Worm (Caenorhabditis elegans) whole organism, L1 larva: ENCODE data around the gene tag-342.

Source experiments
- C16A3.4 ChIP-seq: fragments of 150-350 bp; optimal IDR thresholded peaks from 2 replicates; lab custom pipeline; 2014; ENCODE audit warnings: missing biosample characterization, missing genetic modification characterization
- C34B4.2 ChIP-seq: sonication (generic microtip); optimal IDR thresholded peaks from 2 replicates; lab custom pipeline; 2017; ENCODE audit warnings: mild to moderate bottlenecking, missing genetic modification characterization, missing compliant biosample characterization
- aha-1 ChIP-seq: fragments of 150-350 bp; optimal IDR thresholded peaks from 2 replicates; lab custom pipeline; 2014; ENCODE audit warnings: missing biosample characterization, missing genetic modification characterization
- alr-1 ChIP-seq: fragments of 200-800 bp; sonication (Bioruptor generic); optimal IDR thresholded peaks from 2 replicates; lab custom pipeline; 2018; ENCODE audit warnings: borderline replicate concordance, mild to moderate bottlenecking, missing genetic modification characterization, missing compliant biosample characterization
- aly-2 ChIP-seq: fragments of 150-350 bp; optimal IDR thresholded peaks from 2 replicates; lab custom pipeline; 2014; ENCODE audit warnings: missing biosample characterization, missing genetic modification characterization
- ama-1 ChIP-seq: fragments of 150-350 bp; optimal IDR thresholded peaks from 2 replicates; lab custom pipeline; 2014
- ceh-63 ChIP-seq: fragments of 200-800 bp; sonication (Bioruptor generic); optimal IDR thresholded peaks from 2 replicates; lab custom pipeline; 2018; ENCODE audit warnings: mild to moderate bottlenecking, missing genetic modification characterization, missing compliant biosample characterization
- ceh-8 ChIP-seq: fragments of 200-800 bp; sonication (Bioruptor generic); optimal IDR thresholded peaks from 2 replicates; lab custom pipeline; 2018; ENCODE audit warnings: mild to moderate bottlenecking, missing genetic modification characterization, moderate library complexity, missing compliant biosample characterization
- ceh-88 ChIP-seq: fragments of 200-800 bp; sonication (Bioruptor generic); IDR thresholded peaks from 2 replicates; pipeline ENCODE4 v1.3.6; 2022; ENCODE audit warnings: missing genetic modification characterization, missing compliant biosample characterization
- ces-1 ChIP-seq: fragments of 150-350 bp; optimal IDR thresholded peaks from 2 replicates; lab custom pipeline; 2014; ENCODE audit warnings: missing biosample characterization, missing genetic modification reagents, missing genetic modification characterization
- dpl-1 ChIP-seq, 3 experiments: fragments of 150-350 bp in 2 of 3; sonication (generic microtip) in 1 of 3; optimal IDR thresholded peaks; 2 replicates each; lab custom pipeline; 2014 to 2017; ENCODE audit warnings: missing biosample characterization in 3 of 3, missing genetic modification characterization in 3 of 3, missing genetic modification reagents in 3 of 3
- dsc-1 ChIP-seq: sonication (generic microtip); optimal IDR thresholded peaks from 2 replicates; lab custom pipeline; 2016; ENCODE audit warnings: mild to moderate bottlenecking, missing genetic modification characterization, missing compliant biosample characterization
- egl-27 ChIP-seq, 2 experiments: fragments of 150-350 bp in 1 of 2; sonication (generic microtip); optimal IDR thresholded peaks; 3 replicates each; lab custom pipeline; 2017 to 2018; ENCODE audit warnings: missing biosample characterization in 2 of 2, missing genetic modification characterization in 2 of 2, missing genetic modification reagents in 2 of 2
- fkh-8 ChIP-seq: sonication (generic microtip); optimal IDR thresholded peaks from 2 replicates; lab custom pipeline; 2016; ENCODE audit warnings: mild to moderate bottlenecking, missing genetic modification characterization, missing compliant biosample characterization
- fos-1 ChIP-seq: fragments of 150-350 bp; optimal IDR thresholded peaks from 2 replicates; lab custom pipeline; 2014; ENCODE audit warnings: missing biosample characterization, missing genetic modification characterization
- grh-1 ChIP-seq: fragments of 200-800 bp; sonication (Bioruptor generic); IDR thresholded peaks from 2 replicates; pipeline ENCODE4 v1.3.6; 2022; ENCODE audit warnings: missing genetic modification reagents, missing genetic modification characterization, missing compliant biosample characterization
- hlh-4 ChIP-seq: sonication (generic microtip); optimal IDR thresholded peaks from 2 replicates; lab custom pipeline; 2016; ENCODE audit warnings: mild to moderate bottlenecking, missing genetic modification characterization, missing compliant biosample characterization
- hpl-2 ChIP-seq: fragments of 150-350 bp; optimal IDR thresholded peaks from 2 replicates; lab custom pipeline; 2014; ENCODE audit warnings: missing biosample characterization, missing genetic modification reagents, missing genetic modification characterization
- irx-1 ChIP-seq: sonication (generic microtip); optimal IDR thresholded peaks from 2 replicates; lab custom pipeline; 2016; ENCODE audit warnings: missing genetic modification characterization, missing compliant biosample characterization
- lin-13 ChIP-seq: fragments of 150-350 bp; optimal IDR thresholded peaks from 2 replicates; lab custom pipeline; 2014; ENCODE audit warnings: missing biosample characterization, missing genetic modification reagents, missing genetic modification characterization
- lin-15B ChIP-seq: fragments of 150-350 bp; sonication (generic microtip); optimal IDR thresholded peaks from 3 replicates; lab custom pipeline; 2014; ENCODE audit warnings: missing biosample characterization, missing genetic modification characterization
- lin-35 ChIP-seq, 2 experiments: fragments of 150-350 bp; optimal IDR thresholded peaks; 2 replicates each; lab custom pipeline; 2014; ENCODE audit warnings: missing biosample characterization in 2 of 2, missing genetic modification characterization in 2 of 2, missing genetic modification reagents in 2 of 2
- lin-39 ChIP-seq: fragments of 150-350 bp; optimal IDR thresholded peaks from 2 replicates; lab custom pipeline; 2014; ENCODE audit warnings: missing biosample characterization, missing genetic modification reagents, missing genetic modification characterization
- lir-3 ChIP-seq: sonication (generic microtip); optimal IDR thresholded peaks from 2 replicates; lab custom pipeline; 2016; ENCODE audit warnings: mild to moderate bottlenecking, missing genetic modification characterization, moderate library complexity, missing compliant biosample characterization; ENCODE audit not compliant: poor library complexity
- mep-1 ChIP-seq: fragments of 150-350 bp; optimal IDR thresholded peaks from 2 replicates; lab custom pipeline; 2014; ENCODE audit warnings: missing biosample characterization, missing genetic modification characterization
- nhr-12 ChIP-seq: sonication (generic microtip); optimal IDR thresholded peaks from 2 replicates; lab custom pipeline; 2017; ENCODE audit warnings: missing biosample characterization, missing genetic modification characterization
- nhr-237 ChIP-seq: fragments of 150-350 bp; optimal IDR thresholded peaks from 2 replicates; lab custom pipeline; 2014; ENCODE audit warnings: missing biosample characterization, missing genetic modification characterization
- nhr-28 ChIP-seq: fragments of 150-350 bp; optimal IDR thresholded peaks from 2 replicates; lab custom pipeline; 2014; ENCODE audit warnings: missing biosample characterization, missing genetic modification characterization
- nhr-47 ChIP-seq: sonication (generic microtip); optimal IDR thresholded peaks from 2 replicates; lab custom pipeline; 2016; ENCODE audit warnings: mild to moderate bottlenecking, missing genetic modification characterization, moderate library complexity, missing compliant biosample characterization
- nhr-71 ChIP-seq: sonication (generic microtip); optimal IDR thresholded peaks from 2 replicates; lab custom pipeline; 2016; ENCODE audit warnings: mild to moderate bottlenecking, missing genetic modification characterization, moderate library complexity, missing compliant biosample characterization
- nhr-76 ChIP-seq: sonication (generic microtip); optimal IDR thresholded peaks from 2 replicates; lab custom pipeline; 2017; ENCODE audit warnings: missing biosample characterization, missing genetic modification characterization
- nhr-77 ChIP-seq: fragments of 150-350 bp; optimal IDR thresholded peaks from 2 replicates; lab custom pipeline; 2014; ENCODE audit warnings: missing biosample characterization, missing genetic modification characterization
- pag-3 ChIP-seq: sonication (generic microtip); optimal IDR thresholded peaks from 2 replicates; lab custom pipeline; 2017; ENCODE audit warnings: missing genetic modification characterization, mild to moderate bottlenecking, missing compliant biosample characterization, antibody characterized with exemption, borderline replicate concordance; ENCODE audit not compliant: insufficient read depth
- pax-3 ChIP-seq: fragments of 200-800 bp; sonication (Bioruptor generic); optimal IDR thresholded peaks from 2 replicates; lab custom pipeline; 2018; ENCODE audit warnings: mild to moderate bottlenecking, missing genetic modification characterization, moderate library complexity, missing compliant biosample characterization
- rnt-1 ChIP-seq: sonication (generic microtip); optimal IDR thresholded peaks from 2 replicates; lab custom pipeline; 2016; ENCODE audit warnings: mild to moderate bottlenecking, missing genetic modification characterization, moderate library complexity, missing compliant biosample characterization
- skn-1 ChIP-seq: fragments of 150-350 bp; optimal IDR thresholded peaks from 2 replicates; lab custom pipeline; 2014; ENCODE audit warnings: missing biosample characterization, missing genetic modification characterization
- snpc-4 ChIP-seq: fragments of 150-350 bp; optimal IDR thresholded peaks from 2 replicates; lab custom pipeline; 2014; ENCODE audit warnings: missing biosample characterization, missing genetic modification characterization
- snu-23 ChIP-seq: sonication (generic microtip); optimal IDR thresholded peaks from 2 replicates; lab custom pipeline; 2016; ENCODE audit warnings: missing genetic modification characterization, missing compliant biosample characterization
- sup-37 ChIP-seq: fragments of 200-800 bp; sonication (Bioruptor generic); optimal IDR thresholded peaks from 2 replicates; lab custom pipeline; 2018; ENCODE audit warnings: mild to moderate bottlenecking, missing genetic modification characterization, missing compliant biosample characterization
- swsn-7 ChIP-seq: sonication (generic microtip); optimal IDR thresholded peaks from 2 replicates; lab custom pipeline; 2016; ENCODE audit warnings: missing genetic modification characterization, missing compliant biosample characterization
- tbx-2 ChIP-seq: sonication (generic microtip); optimal IDR thresholded peaks from 2 replicates; lab custom pipeline; 2016; ENCODE audit warnings: missing genetic modification characterization, missing compliant biosample characterization
- unc-130 ChIP-seq: fragments of 150-350 bp; optimal IDR thresholded peaks from 2 replicates; lab custom pipeline; 2017; ENCODE audit warnings: missing biosample characterization, missing genetic modification characterization, inconsistent platforms
- unc-62 ChIP-seq: fragments of 150-350 bp; optimal IDR thresholded peaks from 2 replicates; lab custom pipeline; 2014; ENCODE audit warnings: missing biosample characterization, missing genetic modification reagents, missing genetic modification characterization
- unc-86 ChIP-seq: sonication (generic microtip); optimal IDR thresholded peaks from 2 replicates; lab custom pipeline; 2016; ENCODE audit warnings: missing genetic modification characterization, missing compliant biosample characterization
- unc-98 ChIP-seq: fragments of 200-800 bp; sonication (Bioruptor generic); IDR thresholded peaks from 2 replicates; pipeline ENCODE4 v1.3.6; 2022; ENCODE audit warnings: missing genetic modification characterization, missing compliant biosample characterization
- vab-15 ChIP-seq: sonication (generic microtip); optimal IDR thresholded peaks from 2 replicates; lab custom pipeline; 2017; ENCODE audit warnings: missing genotype, mild to moderate bottlenecking, missing genetic modification characterization, missing compliant biosample characterization
- xbp-1 ChIP-seq: sonication (generic microtip); optimal IDR thresholded peaks from 2 replicates; lab custom pipeline; 2016; ENCODE audit warnings: missing genetic modification characterization, missing compliant biosample characterization
- zag-1 ChIP-seq: fragments of 150-350 bp; optimal IDR thresholded peaks from 2 replicates; lab custom pipeline; 2014; ENCODE audit warnings: missing biosample characterization, missing genetic modification characterization
- zip-4 ChIP-seq: fragments of 200-800 bp; sonication (Bioruptor generic); optimal IDR thresholded peaks from 2 replicates; lab custom pipeline; 2018; ENCODE audit warnings: mild to moderate bottlenecking, missing genetic modification characterization, moderate library complexity, missing compliant biosample characterization
- ztf-11 ChIP-seq, 2 experiments: sonication (generic microtip); optimal IDR thresholded peaks; 2 replicates each; lab custom pipeline; 2016 to 2017; ENCODE audit warnings: missing genetic modification characterization in 2 of 2, missing biosample characterization in 1 of 2, missing compliant biosample characterization in 1 of 2

The tag-342 gene

DNA sequence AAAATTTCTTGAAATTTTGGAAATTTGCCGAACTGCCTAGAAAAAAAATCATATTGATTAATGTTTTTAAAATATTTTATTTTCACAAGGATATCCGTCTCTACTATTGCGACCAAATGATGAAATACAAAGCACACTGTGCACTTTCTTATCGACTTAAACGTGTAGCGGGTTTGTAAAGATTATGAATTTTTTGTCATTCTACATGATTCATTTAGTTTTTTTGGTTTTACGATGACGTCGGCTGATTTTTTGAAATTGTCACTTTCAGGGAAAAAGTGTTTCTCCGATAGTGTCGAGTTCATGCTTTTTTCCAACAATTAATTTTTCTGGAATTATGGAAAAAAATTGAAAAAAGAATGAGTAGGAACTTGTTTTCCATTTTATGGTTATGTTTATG, 8.6 kb downstream of the tag-342 start:
- no peak for TF ChIP-seq nhr-76 (tag; lab: Kevin White, UChicago)
- no peak for TF ChIP-seq mep-1 (tag; lab: Kevin White, UChicago)
- TF ChIP-seq unc-130 (tag; lab: Kevin White, UChicago), result no peak
- no peak for TF ChIP-seq swsn-7 (tag; lab: Kevin White, UChicago)
- TF ChIP-seq grh-1 (GFP tag; lab: Robert Waterston, UW), result no peak
- TF ChIP-seq dsc-1 (tag; lab: Kevin White, UChicago), result no peak
- TF ChIP-seq aha-1 (tag; lab: Kevin White, UChicago), result no peak
- no peak for TF ChIP-seq fos-1 (tag; lab: Kevin White, UChicago)
- TF ChIP-seq ces-1 (GFP tag; lab: Kevin White, UChicago), result no peak
- TF ChIP-seq lir-3, result no peak
- TF ChIP-seq nhr-47 (tag; lab: Kevin White, UChicago), result no peak
- TF ChIP-seq tbx-2, result no peak
- TF ChIP-seq nhr-77 (tag; lab: Kevin White, UChicago), result no peak
- no peak for TF ChIP-seq pax-3 (tag; lab: Kevin White, UChicago)

DNA sequence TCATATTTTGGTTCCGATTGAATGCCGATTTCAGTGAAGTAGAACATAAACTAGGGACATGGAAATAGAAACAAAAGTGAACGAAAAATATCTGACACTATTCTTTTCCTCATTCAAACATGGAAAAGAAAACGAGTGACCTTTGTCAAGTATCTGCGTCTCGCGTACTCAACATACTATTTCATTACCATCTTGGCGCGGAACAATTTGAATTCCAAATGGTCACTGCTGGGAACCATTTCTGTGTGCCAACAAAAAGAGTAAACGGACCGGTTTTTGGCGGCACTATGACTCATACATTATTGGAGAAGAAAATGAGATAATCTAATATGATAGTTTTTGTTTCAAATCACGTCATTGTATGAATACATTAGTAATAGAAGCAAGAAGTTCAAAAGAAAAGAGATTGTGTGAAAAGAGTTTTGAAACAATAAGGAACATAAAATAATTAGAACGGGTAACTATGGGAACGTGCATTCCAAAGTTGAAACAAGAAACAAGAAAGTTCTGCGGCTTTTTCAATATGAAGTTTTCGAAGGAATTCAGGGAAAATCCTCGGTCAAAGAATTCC, 14.6 kb downstream of the tag-342 start:
- TF ChIP-seq nhr-12 (tag; lab: Kevin White, UChicago) (no peak), vab-15 (tag; lab: Kevin White, UChicago) (no peak), zip-4 (GFP tag; lab: Kevin White, UChicago) (no peak), alr-1 (tag; lab: Kevin White, UChicago) (no peak), nhr-28 (tag; lab: Kevin White, UChicago) (no peak), unc-86 (tag; lab: Kevin White, UChicago) (no peak), pag-3 (no peak), swsn-7 (tag; lab: Kevin White, UChicago) (no peak), snu-23 (GFP tag; lab: Kevin White, UChicago) (peak; percentile 7), nhr-77 (tag; lab: Kevin White, UChicago) (no peak), rnt-1 (tag; lab: Kevin White, UChicago) (no peak), lin-15B (tag; lab: Kevin White, UChicago) (no peak), C16A3.4 (tag; lab: Kevin White, UChicago) (no peak), unc-62 (GFP tag; lab: Kevin White, UChicago) (no peak), ama-1 (no peak), aha-1 (tag; lab: Kevin White, UChicago) (no peak), unc-98 (GFP tag; lab: Robert Waterston, UW) (no peak), hpl-2 (no peak), ceh-8 (GFP tag; lab: Kevin White, UChicago) (no peak), lir-3 (no peak), ceh-88 (GFP tag; lab: Robert Waterston, UW) (no peak), lin-39 (no peak), skn-1 (tag; lab: Kevin White, UChicago) (no peak), lin-35 (GFP tag; optimal IDR thresholded peaks at IDR 0.05; lab: Kevin White, UChicago) (no peak), C34B4.2 (tag; lab: Kevin White, UChicago) (no peak), fos-1 (tag; lab: Kevin White, UChicago) (no peak), pax-3 (tag; lab: Kevin White, UChicago) (no peak), mep-1 (tag; lab: Kevin White, UChicago) (peak; percentile 37), fkh-8 (no peak), lin-13 (peak; percentile 4), dpl-1 (GFP tag; optimal IDR thresholded peaks at IDR 0.05; lab: Kevin White, UChicago) (peak in 1 of 3 experiments; percentile 3), ztf-11 (tag; optimal IDR thresholded peaks at IDR 0.05; lab: Kevin White, UChicago) (no peak), nhr-237 (tag; lab: Kevin White, UChicago) (no peak), tbx-2 (no peak), zag-1 (tag; lab: Kevin White, UChicago) (no peak), nhr-71 (tag; lab: Kevin White, UChicago) (no peak), hlh-4 (tag; lab: Kevin White, UChicago) (no peak), aly-2 (no peak), snpc-4 (tag; lab: Kevin White, UChicago) (no peak), irx-1 (tag; lab: Kevin White, UChicago) (no peak), xbp-1 (no peak), egl-27 (tag; optimal IDR thresholded peaks at IDR 0.05; lab: Kevin White, UChicago) (no peak), sup-37 (GFP tag; lab: Kevin White, UChicago) (no peak), ceh-63 (no peak), grh-1 (GFP tag; lab: Robert Waterston, UW) (no peak)
